Worm (Caenorhabditis elegans): ENCODE data around the gene C31H1.2.

DNA sequence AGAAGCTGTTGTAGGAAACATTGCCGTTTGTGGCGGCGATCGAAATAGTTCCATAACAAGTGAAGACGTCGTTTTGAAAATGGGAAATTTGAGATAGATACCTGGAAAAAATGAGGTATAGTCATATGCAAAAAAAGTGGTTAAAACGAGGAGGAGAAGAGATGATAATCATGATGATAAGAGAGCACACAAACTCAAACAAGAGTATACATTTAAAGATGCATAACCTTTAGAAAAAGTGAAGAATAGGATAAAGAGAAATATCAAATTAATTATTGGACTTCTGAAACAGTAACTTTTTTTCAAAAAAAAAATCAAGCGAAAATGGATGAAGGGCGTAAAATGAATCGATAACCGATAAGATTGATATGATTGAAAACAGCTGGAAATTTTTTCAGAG, 33.3 kb upstream of the C31H1.2 start, which contains the start of gene nhr-46:
- TF ChIP-seq unc-3 (GFP tag; conservative IDR thresholded peaks at IDR 0.05) = no peak
- no peak for TF ChIP-seq unc-3 (tag; optimal IDR thresholded peaks at IDR 0.05)
- no peak for TF ChIP-seq ztf-16 (tag; optimal IDR thresholded peaks at IDR 0.05)
- TF ChIP-seq pha-4 (tag; optimal IDR thresholded peaks at IDR 0.05) = no peak
- TF ChIP-seq unc-42 (tag; optimal IDR thresholded peaks at IDR 0.05) = no peak
- no peak for TF ChIP-seq elt-2 (tag; optimal IDR thresholded peaks at IDR 0.05)
- TF ChIP-seq fkh-10 (GFP tag; optimal IDR thresholded peaks at IDR 0.05) = no peak
- TF ChIP-seq dmd-4 (tag; optimal IDR thresholded peaks at IDR 0.05; ENCODE audit: borderline replicate concordance) = no peak
- no peak for TF ChIP-seq nfya-1 (tag; optimal IDR thresholded peaks at IDR 0.05)
- no peak for TF ChIP-seq tbx-2 (tag; optimal IDR thresholded peaks at IDR 0.05)
- no peak for TF ChIP-seq ama-1 (optimal IDR thresholded peaks at IDR 0.05)
- no peak for TF ChIP-seq npax-4 (tag; optimal IDR thresholded peaks at IDR 0.05)
- no peak for TF ChIP-seq dve-1 (tag; optimal IDR thresholded peaks at IDR 0.05)
- no peak for TF ChIP-seq madf-2 (tag; optimal IDR thresholded peaks at IDR 0.05)

Measured in whole organism, late embryonic.